Worm (Caenorhabditis elegans) whole organism, early embryonic: ENCODE data around the gene cdc-73.

Experiments used
- B0310.2 ChIP-seq: sonication (generic microtip); optimal IDR thresholded peaks from 2 replicates; lab custom pipeline; 2016; ENCODE audit warnings: mild to moderate bottlenecking, missing genetic modification characterization, missing compliant biosample characterization
- F13C5.2 ChIP-seq: sonication (generic microtip); optimal IDR thresholded peaks from 2 replicates; lab custom pipeline; 2017; ENCODE audit warnings: mild to moderate bottlenecking, missing genetic modification characterization, inconsistent platforms, missing compliant biosample characterization
- aly-1 ChIP-seq: sonication (generic microtip); optimal IDR thresholded peaks from 2 replicates; lab custom pipeline; 2016; ENCODE audit warnings: missing genetic modification characterization, missing compliant biosample characterization
- ama-1 ChIP-seq: fragments of 150-350 bp; optimal IDR thresholded peaks from 2 replicates; lab custom pipeline; 2014
- ceh-13 ChIP-seq: fragments of 200-800 bp; sonication (Bioruptor generic); optimal IDR thresholded peaks from 2 replicates; lab custom pipeline; 2018; ENCODE audit warnings: mild to moderate bottlenecking, missing genetic modification characterization, missing compliant biosample characterization
- flt-1 ChIP-seq: fragments of 200-800 bp; sonication (Bioruptor generic); IDR thresholded peaks from 2 replicates; pipeline ENCODE4 v1.3.6; 2022; ENCODE audit warnings: missing genetic modification characterization, missing compliant biosample characterization
- hnd-1 ChIP-seq: sonication (generic microtip); optimal IDR thresholded peaks from 2 replicates; lab custom pipeline; 2016; ENCODE audit warnings: missing genetic modification characterization, missing compliant biosample characterization
- pes-1 ChIP-seq: fragments of 200-800 bp; sonication (Bioruptor generic); IDR thresholded peaks from 2 replicates; pipeline ENCODE4 v1.3.6; 2022; ENCODE audit warnings: missing genetic modification reagents, missing genetic modification characterization, missing compliant biosample characterization
- sea-1 ChIP-seq: fragments of 200-800 bp; sonication (Bioruptor generic); conservative IDR thresholded peaks from 2 replicates; pipeline ENCODE4 v1.3.6; 2022; ENCODE audit warnings: missing genetic modification characterization, missing compliant biosample characterization

DNA sequence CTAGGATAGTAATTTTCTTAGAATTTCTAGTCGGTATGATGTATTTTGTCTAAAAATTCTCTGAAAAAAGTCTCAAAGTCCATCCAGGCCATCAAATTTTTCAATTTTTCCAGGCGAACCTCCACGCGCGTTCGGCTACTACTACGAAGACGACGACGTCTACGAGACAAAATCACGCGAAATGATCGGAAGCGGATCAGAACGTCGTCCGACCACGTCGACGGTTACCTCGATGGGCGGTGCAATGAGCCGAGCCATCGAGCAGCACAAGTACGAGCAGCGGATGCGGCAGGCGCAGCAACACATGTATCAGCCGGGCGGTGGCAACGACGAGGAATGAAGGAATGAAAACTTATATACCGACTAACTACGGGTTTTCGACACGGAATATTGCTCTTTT, 28.8 kb upstream of the cdc-73 start:
- TF ChIP-seq sea-1 (GFP tag; lab: Robert Waterston, UW) (no peak), flt-1 (GFP tag; lab: Robert Waterston, UW) (no peak), pes-1 (no peak), ama-1 (no peak), hnd-1 (tag; lab: Kevin White, UChicago) (no peak), aly-1 (tag; lab: Kevin White, UChicago) (no peak), B0310.2 (no peak), F13C5.2 (tag; lab: Kevin White, UChicago) (no peak), ceh-13 (GFP tag; lab: Kevin White, UChicago) (no peak)
